Fruit fly (Drosophila melanogaster): Measurements from ENCODE around the gene CG32022.

dm6 chr3L:8725674-8726073, 4.6 kb upstream of the CG32022 start, which contains the start of gene CG43965:
- TF ChIP-seq psq (optimal IDR thresholded peaks at IDR 0.05), result no peak
- TF ChIP-seq h (optimal IDR thresholded peaks at IDR 0.05), result no peak
- TF ChIP-seq Myc (optimal IDR thresholded peaks at IDR 0.05), result no peak
- no peak for TF ChIP-seq ttk (optimal IDR thresholded peaks at IDR 0.05)

Data from Kc167 (cell line).